Fruit fly (Drosophila melanogaster) whole organism, embryonic: ENCODE data around the gene bib.

Experiments
- Atf-2 ChIP-seq: fragments of 200-800 bp; sonication (Bioruptor generic); optimal IDR thresholded peaks from 2 replicates; lab custom pipeline; 2016; ENCODE audit warnings: missing biosample characterization, missing genetic modification characterization
- CG10209 ChIP-seq: fragments of 200-800 bp; sonication (Bioruptor generic); optimal IDR thresholded peaks from 3 replicates; lab custom pipeline; 2017; ENCODE audit warnings: missing biosample characterization, mild to moderate bottlenecking, missing genetic modification characterization, missing genetic modification reagents
- CG10431 ChIP-seq: fragments of 200-800 bp; sonication (Bioruptor generic); optimal IDR thresholded peaks from 3 replicates; lab custom pipeline; 2018; ENCODE audit warnings: missing biosample characterization, mild to moderate bottlenecking, missing genetic modification characterization
- CG13775 ChIP-seq: fragments of 200-800 bp; sonication (Bioruptor generic); optimal IDR thresholded peaks from 3 replicates; lab custom pipeline; 2017; ENCODE audit warnings: missing biosample characterization, mild to moderate bottlenecking, missing genetic modification characterization
- CG16815 ChIP-seq: fragments of 200-800 bp; sonication (Bioruptor generic); optimal IDR thresholded peaks from 3 replicates; lab custom pipeline; 2017; ENCODE audit warnings: missing biosample characterization, mild to moderate bottlenecking, missing genetic modification characterization
- CG17612 ChIP-seq: fragments of 200-800 bp; sonication (Bioruptor generic); IDR thresholded peaks from 2 replicates; pipeline ENCODE4 v1.3.6; 2022; ENCODE audit warnings: missing biosample characterization, missing genetic modification characterization
- CG17802 ChIP-seq: fragments of 200-800 bp; sonication (Bioruptor generic); optimal IDR thresholded peaks from 2 replicates; lab custom pipeline; 2018; ENCODE audit warnings: missing biosample characterization, mild to moderate bottlenecking, missing genetic modification characterization, moderate library complexity
- CG17829 ChIP-seq: fragments of 200-800 bp; optimal IDR thresholded peaks from 2 replicates; lab custom pipeline; 2019; ENCODE audit warnings: missing biosample characterization, mild to moderate bottlenecking, missing genetic modification characterization, moderate library complexity
- CG18262 ChIP-seq: fragments of 200-800 bp; optimal IDR thresholded peaks from 3 replicates; lab custom pipeline; 2019; ENCODE audit warnings: missing biosample characterization, mild to moderate bottlenecking, missing genetic modification characterization, moderate library complexity
- CG30020 ChIP-seq: fragments of 200-800 bp; optimal IDR thresholded peaks from 2 replicates; lab custom pipeline; 2019; ENCODE audit warnings: missing biosample characterization, mild to moderate bottlenecking, missing genetic modification characterization, moderate library complexity
- CG31441 ChIP-seq: fragments of 200-800 bp; sonication (Bioruptor generic); IDR thresholded peaks from 2 replicates; pipeline ENCODE4 v1.3.6; 2022; ENCODE audit warnings: missing biosample characterization, missing genetic modification characterization
- CG34422 ChIP-seq: fragments of 200-800 bp; sonication (Bioruptor generic); IDR thresholded peaks from 3 replicates; pipeline ENCODE4 v1.3.6; 2022; ENCODE audit warnings: missing biosample characterization, missing genetic modification characterization
- CG4360 ChIP-seq: fragments of 200-800 bp; sonication (Bioruptor generic); IDR thresholded peaks from 2 replicates; pipeline ENCODE4 v1.3.6; 2022; ENCODE audit warnings: missing biosample characterization, missing genetic modification characterization
- CG7786 ChIP-seq: fragments of 200-800 bp; sonication (Bioruptor generic); optimal IDR thresholded peaks from 2 replicates; lab custom pipeline; 2016; ENCODE audit warnings: missing biosample characterization, missing genetic modification characterization
- CG8388 ChIP-seq: fragments of 200-800 bp; sonication (Bioruptor generic); optimal IDR thresholded peaks from 2 replicates; lab custom pipeline; 2019; ENCODE audit warnings: missing biosample characterization, mild to moderate bottlenecking, missing genetic modification characterization, moderate library complexity
- CG9727 ChIP-seq: fragments of 200-800 bp; sonication (Bioruptor generic); optimal IDR thresholded peaks from 3 replicates; lab custom pipeline; 2017; ENCODE audit warnings: missing biosample characterization, mild to moderate bottlenecking, missing genetic modification characterization
- Gsc ChIP-seq: fragments of 200-800 bp; sonication (Bioruptor generic); IDR thresholded peaks from 2 replicates; pipeline ENCODE4 v1.3.6; 2022; ENCODE audit warnings: missing biosample characterization, missing genetic modification characterization
- Hr51 ChIP-seq, 2 experiments: fragments of 200-800 bp; sonication (Bioruptor generic); optimal IDR thresholded peaks; 2 replicates in 1 of 2; 3 replicates in 1 of 2; lab custom pipeline; 2016 to 2018; ENCODE audit warnings: missing biosample characterization in 2 of 2, missing genetic modification characterization in 2 of 2, mild to moderate bottlenecking in 1 of 2, moderate library complexity in 1 of 2
- Hsf ChIP-seq: fragments of 200-800 bp; sonication (Bioruptor generic); optimal IDR thresholded peaks from 3 replicates; lab custom pipeline; 2016; ENCODE audit warnings: missing biosample characterization, missing genetic modification characterization
- Meics ChIP-seq: fragments of 200-800 bp; sonication (Bioruptor generic); optimal IDR thresholded peaks from 2 replicates; lab custom pipeline; 2017; ENCODE audit warnings: missing biosample characterization, mild to moderate bottlenecking, missing genetic modification characterization
- Mrtf ChIP-seq: fragments of 200-800 bp; sonication (Bioruptor generic); IDR thresholded peaks from 3 replicates; pipeline ENCODE4 v1.3.6; 2022; ENCODE audit warnings: missing biosample characterization, missing genetic modification characterization
- Oli ChIP-seq: fragments of 200-800 bp; sonication (Bioruptor generic); optimal IDR thresholded peaks from 2 replicates; lab custom pipeline; 2018; ENCODE audit warnings: missing biosample characterization, mild to moderate bottlenecking, missing genetic modification characterization, moderate library complexity
- Sox100B ChIP-seq: fragments of 200-800 bp; sonication (Bioruptor generic); optimal IDR thresholded peaks from 3 replicates; lab custom pipeline; 2018; ENCODE audit warnings: missing biosample characterization, mild to moderate bottlenecking, missing genetic modification characterization
- Sox102F ChIP-seq: fragments of 200-800 bp; sonication (Bioruptor generic); optimal IDR thresholded peaks from 2 replicates; lab custom pipeline; 2018; ENCODE audit warnings: missing biosample characterization, mild to moderate bottlenecking, missing genetic modification characterization, moderate library complexity
- Ssrp ChIP-seq: fragments of 200-800 bp; sonication (Bioruptor generic); optimal IDR thresholded peaks from 2 replicates; lab custom pipeline; 2018; ENCODE audit warnings: missing biosample characterization, mild to moderate bottlenecking, missing genetic modification characterization, moderate library complexity
- Xrp1 ChIP-seq: fragments of 200-800 bp; sonication (Bioruptor generic); IDR thresholded peaks from 2 replicates; pipeline ENCODE4 v1.3.6; 2022; ENCODE audit warnings: missing biosample characterization, missing genetic modification characterization
- az2 ChIP-seq: fragments of 200-800 bp; sonication (Bioruptor generic); optimal IDR thresholded peaks from 3 replicates; lab custom pipeline; 2016; ENCODE audit warnings: missing biosample characterization, missing genetic modification characterization
- bab2 ChIP-seq: fragments of 200-800 bp; sonication (Bioruptor generic); optimal IDR thresholded peaks from 2 replicates; lab custom pipeline; 2016; ENCODE audit warnings: missing biosample characterization, missing genetic modification characterization
- cad ChIP-seq: fragments of >200 bp; optimal IDR thresholded peaks from 2 replicates; lab custom pipeline; 2017; ENCODE audit warnings: missing biosample characterization, missing genetic modification characterization
- cato ChIP-seq: fragments of 200-800 bp; sonication (Bioruptor generic); optimal IDR thresholded peaks from 2 replicates; lab custom pipeline; 2016; ENCODE audit warnings: missing biosample characterization, missing genetic modification characterization, borderline replicate concordance
- dmrt99B ChIP-seq: fragments of 200-800 bp; sonication (Bioruptor generic); optimal IDR thresholded peaks from 2 replicates; lab custom pipeline; 2018; ENCODE audit warnings: missing biosample characterization, mild to moderate bottlenecking, missing genetic modification characterization, moderate library complexity
- gce ChIP-seq: fragments of 200-800 bp; sonication (Bioruptor generic); IDR thresholded peaks from 3 replicates; pipeline ENCODE4 v1.3.6; 2022; ENCODE audit warnings: missing biosample characterization, missing genetic modification characterization
- gsb-n ChIP-seq: fragments of 200-800 bp; sonication (Bioruptor generic); optimal IDR thresholded peaks from 3 replicates; lab custom pipeline; 2018; ENCODE audit warnings: missing biosample characterization, mild to moderate bottlenecking, missing genetic modification characterization
- hth ChIP-seq: fragments of >200 bp; optimal IDR thresholded peaks from 2 replicates; lab custom pipeline; 2017; ENCODE audit warnings: inconsistent platforms
- ind ChIP-seq: fragments of 200-800 bp; sonication (Bioruptor generic); optimal IDR thresholded peaks from 3 replicates; lab custom pipeline; 2016; ENCODE audit warnings: missing biosample characterization, missing genetic modification characterization
- jumu ChIP-seq: fragments of 200-800 bp; sonication (Bioruptor generic); optimal IDR thresholded peaks from 3 replicates; lab custom pipeline; 2016; ENCODE audit warnings: missing biosample characterization, missing genetic modification characterization
- ken ChIP-seq: fragments of 200-800 bp; sonication (Bioruptor generic); IDR thresholded peaks from 3 replicates; pipeline ENCODE4 v1.3.6; 2022; ENCODE audit warnings: missing biosample characterization, missing genetic modification characterization
- lilli ChIP-seq: fragments of 200-800 bp; sonication (Bioruptor generic); optimal IDR thresholded peaks from 3 replicates; lab custom pipeline; 2016; ENCODE audit warnings: missing biosample characterization, missing genetic modification characterization
- lola ChIP-seq, 3 experiments: fragments of >200 bp in 2 of 3; fragments of 200-800 bp in 1 of 3; sonication (Bioruptor generic) in 1 of 3; optimal IDR thresholded peaks; 2 replicates each; lab custom pipeline; 2017 to 2019; ENCODE audit warnings: missing biosample characterization in 3 of 3, missing genetic modification characterization in 3 of 3, mild to moderate bottlenecking in 1 of 3, moderate library complexity in 1 of 3
- mam ChIP-seq: fragments of 200-800 bp; sonication (Bioruptor generic); optimal IDR thresholded peaks from 3 replicates; lab custom pipeline; 2016; ENCODE audit warnings: missing biosample characterization, missing genetic modification characterization
- odd ChIP-seq: fragments of 200-800 bp; sonication (Bioruptor generic); optimal IDR thresholded peaks from 2 replicates; lab custom pipeline; 2017; ENCODE audit warnings: missing biosample characterization, mild to moderate bottlenecking, missing genetic modification characterization
- org-1 ChIP-seq: fragments of 200-800 bp; sonication (Bioruptor generic); optimal IDR thresholded peaks from 2 replicates; lab custom pipeline; 2017; ENCODE audit warnings: missing biosample characterization, missing genetic modification characterization
- otp ChIP-seq: fragments of 200-800 bp; sonication (Bioruptor generic); IDR thresholded peaks from 3 replicates; pipeline ENCODE4, ENCODE4 v1.3.6; 2022; ENCODE audit warnings: missing biosample characterization, missing genetic modification characterization
- pum ChIP-seq: fragments of 200-800 bp; sonication (Bioruptor generic); optimal IDR thresholded peaks from 2 replicates; lab custom pipeline; 2016; ENCODE audit warnings: missing biosample characterization, missing genetic modification characterization
- row ChIP-seq: fragments of 200-800 bp; sonication (Bioruptor generic); IDR thresholded peaks from 3 replicates; pipeline ENCODE4 v1.3.6; 2022; ENCODE audit warnings: missing biosample characterization, missing genetic modification characterization
- sc ChIP-seq, 3 experiments: fragments of >200 bp in 2 of 3; fragments of 200-800 bp in 1 of 3; sonication (Bioruptor generic) in 1 of 3; optimal IDR thresholded peaks; 2 replicates in 2 of 3; 3 replicates in 1 of 3; lab custom pipeline; 2017; ENCODE audit warnings: mild to moderate bottlenecking in 1 of 3, missing biosample characterization in 1 of 3, missing genetic modification characterization in 1 of 3, missing genetic modification reagents in 1 of 3
- sim ChIP-seq: fragments of 200-800 bp; sonication (Bioruptor generic); IDR thresholded peaks from 2 replicates; pipeline ENCODE4 v1.3.6; 2022; ENCODE audit warnings: missing biosample characterization, missing genetic modification characterization
- sisA ChIP-seq: fragments of 200-800 bp; sonication (Bioruptor generic); IDR thresholded peaks from 2 replicates; pipeline ENCODE4 v1.3.6; 2022; ENCODE audit warnings: missing biosample characterization, missing genetic modification characterization
- stwl ChIP-seq: fragments of 200-800 bp; sonication (Bioruptor generic); optimal IDR thresholded peaks from 3 replicates; lab custom pipeline; 2018; ENCODE audit warnings: missing biosample characterization, mild to moderate bottlenecking, missing genetic modification characterization, moderate library complexity
- trem ChIP-seq: fragments of 200-800 bp; optimal IDR thresholded peaks from 3 replicates; lab custom pipeline; 2019; ENCODE audit warnings: missing biosample characterization, mild to moderate bottlenecking, missing genetic modification characterization, moderate library complexity
- usp ChIP-seq: fragments of >200 bp; optimal IDR thresholded peaks from 2 replicates; lab custom pipeline; 2017; ENCODE audit warnings: missing biosample characterization, missing genetic modification characterization

bib gene

DNA sequence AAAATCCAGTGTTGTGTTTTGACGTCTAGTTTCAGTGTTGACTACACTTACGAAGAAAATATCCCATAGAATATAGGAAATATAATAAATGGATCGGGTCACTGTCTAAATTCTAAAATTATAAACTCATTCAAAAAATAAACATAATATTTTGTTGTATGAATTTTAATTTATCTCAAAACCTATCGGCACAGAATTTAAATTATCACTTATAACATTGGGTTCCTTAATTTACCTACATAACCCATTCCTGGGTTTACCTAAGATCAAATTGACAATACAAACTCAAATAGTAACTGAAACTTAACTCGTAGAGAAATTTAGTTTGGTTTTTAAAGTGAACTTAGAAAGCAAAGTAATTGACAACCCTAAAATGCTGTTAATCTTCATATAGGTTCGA, 12.1 kb downstream of the bib start (continued):
- peak; percentile 19 for TF ChIP-seq CG30020 (tag; lab: Kevin White, UChicago)
- TF ChIP-seq Atf-2 (GFP tag; lab: Kevin White, UChicago) = peak; percentile 12
- TF ChIP-seq mam (GFP tag; lab: Kevin White, UChicago) = peak; percentile 21
- peak; percentile 24 for TF ChIP-seq Oli (tag; lab: Kevin White, UChicago)
- TF ChIP-seq jumu = no peak
- TF ChIP-seq Sox102F (GFP tag; lab: Kevin White, UChicago) = peak; percentile 17
- 0 out of 2 replicates have a peak, but pooled peaks have one; percentile 36 for TF ChIP-seq CG31441 (GFP tag; lab: Robert Waterston, UW)
- TF ChIP-seq CG7786 = peak; percentile 5
- TF ChIP-seq Ssrp (tag; lab: Kevin White, UChicago) = peak; percentile 46
- no peak for TF ChIP-seq cato (GFP tag; lab: Kevin White, UChicago)
- no peak for TF ChIP-seq sc (optimal IDR thresholded peaks at IDR 0.05; lab: Kevin White, UChicago)
- no peak for TF ChIP-seq sc (GFP tag; optimal IDR thresholded peaks at IDR 0.05; lab: Kevin White, UChicago)
- peak; percentile 9 for TF ChIP-seq CG10431
- no peak for TF ChIP-seq usp (GFP tag; lab: Kevin White, UChicago)
- TF ChIP-seq gsb-n (tag; lab: Kevin White, UChicago) = no peak
- peak; percentile 2 for TF ChIP-seq ind (GFP tag; lab: Kevin White, UChicago)
- no peak for TF ChIP-seq CG4360 (GFP tag; lab: Robert Waterston, UW)
- peak; percentile 46 for TF ChIP-seq CG17829 (tag; lab: Kevin White, UChicago)
- no peak for TF ChIP-seq Sox100B (GFP tag; lab: Kevin White, UChicago)
- TF ChIP-seq Meics (GFP tag; lab: Kevin White, UChicago) = no peak
- no peak for TF ChIP-seq sim
- no peak for TF ChIP-seq sisA (GFP tag; lab: Robert Waterston, UW)
- peak; percentile 22 for TF ChIP-seq CG8388 (GFP tag; lab: Kevin White, UChicago)
- no peak for TF ChIP-seq ken (GFP tag; lab: Robert Waterston, UW)
- no peak for TF ChIP-seq CG17612 (GFP tag; lab: Robert Waterston, UW)
- TF ChIP-seq Mrtf (GFP tag; lab: Robert Waterston, UW) = no peak
- peak; percentile 60 for TF ChIP-seq trem (tag; lab: Kevin White, UChicago)
- TF ChIP-seq CG10209 (GFP tag; lab: Kevin White, UChicago) = peak; percentile 6
- TF ChIP-seq CG18262 (tag; lab: Kevin White, UChicago) = peak; percentile 66
- peak; percentile 53 for TF ChIP-seq az2
- TF ChIP-seq CG9727 (GFP tag; lab: Kevin White, UChicago) = peak; percentile 57
- TF ChIP-seq CG13775 (GFP tag; lab: Kevin White, UChicago) = peak; percentile 39
- peak in 1 of 3 experiments; percentile 55 for TF ChIP-seq lola (GFP tag; optimal IDR thresholded peaks at IDR 0.05; lab: Kevin White, UChicago)
- TF ChIP-seq bab2 (GFP tag; lab: Kevin White, UChicago) = no peak
- TF ChIP-seq row (GFP tag; lab: Robert Waterston, UW) = peak; percentile 53; the same call in 1 of the 3 replicates
- peak; percentile 40 for TF ChIP-seq CG16815
- peak; percentile 30 for TF ChIP-seq pum (GFP tag; lab: Kevin White, UChicago)
- TF ChIP-seq CG17802 = no peak
- TF ChIP-seq Xrp1 (GFP tag; lab: Robert Waterston, UW) = peak; percentile 22; the same call in 1 of the 2 replicates
- TF ChIP-seq cad = no peak
- TF ChIP-seq dmrt99B (tag; lab: Kevin White, UChicago) = no peak
- peak; percentile 6 for TF ChIP-seq Hsf (GFP tag; lab: Kevin White, UChicago)
- TF ChIP-seq hth = no peak
- TF ChIP-seq lilli = peak; percentile 40
- no peak for TF ChIP-seq CG34422 (GFP tag; lab: Robert Waterston, UW)
- no peak for TF ChIP-seq otp (GFP tag; lab: Robert Waterston, UW)
- TF ChIP-seq Hr51 (GFP tag; optimal IDR thresholded peaks at IDR 0.05; lab: Kevin White, UChicago) = peak in 1 of 2 experiments; percentile 2
- no peak for TF ChIP-seq Gsc (GFP tag; lab: Robert Waterston, UW)
- TF ChIP-seq stwl = peak; percentile 74
- no peak for TF ChIP-seq org-1 (GFP tag; lab: Kevin White, UChicago)
- TF ChIP-seq gce = no peak
- TF ChIP-seq odd (GFP tag; lab: Kevin White, UChicago) = no peak
